Fruit fly (Drosophila melanogaster) ovary, adult (tissue): ENCODE results near the gene CG42449.
A peak's percentile ranks its signal among the peaks of the same experiment; 100 is the strongest.

ENCODE experiments used
- CG17801 ChIP-seq: fragments of 200-800 bp; optimal IDR thresholded peaks from 2 replicates; lab custom pipeline; 2019; ENCODE audit warnings: missing biosample characterization, mild to moderate bottlenecking, missing genetic modification characterization, moderate library complexity; ENCODE audit not compliant: partially characterized antibody

CG42449 gene

DNA sequence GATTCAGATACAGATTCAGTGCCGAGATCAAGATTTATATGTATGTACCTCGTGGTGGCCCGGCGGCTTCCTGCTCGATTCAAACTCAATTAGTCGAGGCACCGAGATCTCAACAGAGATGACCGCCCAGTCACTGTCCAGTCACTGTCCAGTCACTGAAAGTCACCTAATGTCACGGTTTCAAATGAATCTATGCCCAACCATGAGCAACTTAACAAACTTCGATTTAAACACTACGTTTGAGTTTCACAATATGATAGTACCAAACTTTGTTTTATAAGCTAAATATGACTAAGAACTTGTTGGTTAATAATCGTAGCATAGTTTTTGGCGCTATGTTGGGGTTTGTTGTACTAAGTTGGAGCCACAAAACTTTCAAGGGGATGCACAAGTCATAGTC, 22.1 kb downstream of the CG42449 start:
- no peak for TF ChIP-seq CG17801

DNA sequence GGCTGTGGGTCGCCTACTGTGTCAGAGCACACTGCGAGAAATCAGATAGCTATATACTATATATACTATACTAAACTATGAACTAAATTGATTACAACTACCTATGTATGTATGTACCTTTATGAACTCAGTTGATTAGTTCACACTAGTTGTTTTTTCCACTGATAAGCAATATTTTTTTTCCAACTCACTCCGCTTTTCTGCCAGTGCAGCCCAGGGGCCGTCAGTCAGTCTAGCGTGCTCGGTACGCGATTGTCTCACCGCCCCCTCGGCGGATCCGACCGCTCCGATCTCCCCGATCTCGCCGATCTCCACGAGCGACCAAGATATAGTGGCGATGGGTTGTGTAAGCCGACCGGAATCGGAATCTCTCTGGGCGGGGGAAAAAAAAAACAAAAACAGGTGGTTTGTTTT, 22.9 kb downstream of the CG42449 start:
- no peak for TF ChIP-seq CG17801

DNA sequence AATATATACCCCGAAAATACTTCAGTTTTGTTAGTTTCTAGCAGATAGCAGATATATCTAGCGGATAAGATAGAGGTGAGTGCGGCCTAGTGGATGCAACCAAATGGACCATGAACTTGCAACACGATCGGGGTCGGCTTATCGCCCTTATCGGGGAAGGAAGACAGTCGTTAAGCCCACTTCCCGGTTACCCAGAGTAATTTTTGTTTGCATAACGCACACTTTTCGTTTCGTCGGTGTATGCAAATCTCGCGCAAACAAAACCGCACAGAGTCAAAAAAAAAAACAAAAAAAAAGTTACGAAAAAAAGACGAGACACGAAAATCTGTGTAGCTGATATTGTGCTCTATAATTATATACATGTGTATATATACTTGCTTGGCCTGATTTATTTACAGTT, 29.9 kb downstream of the CG42449 start:
- TF ChIP-seq CG17801, result no peak

DNA sequence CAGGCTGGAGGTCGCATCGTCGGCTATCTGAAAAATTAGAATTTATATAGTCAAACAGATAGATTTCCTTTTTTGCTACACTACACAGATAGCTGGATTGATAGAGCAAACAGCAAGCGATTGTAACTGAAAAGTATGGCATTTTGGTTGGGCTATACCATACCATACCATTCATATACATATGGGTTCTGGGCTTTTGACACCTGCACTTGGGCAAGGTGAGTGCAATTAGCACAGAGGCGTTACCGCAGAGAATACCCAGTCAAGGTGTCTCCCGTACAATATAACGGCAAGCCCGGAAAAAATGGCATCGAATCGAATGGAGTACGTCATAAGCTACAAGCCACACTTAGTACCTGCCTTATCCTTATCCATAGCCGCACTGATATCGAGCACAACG, 31.7 kb downstream of the CG42449 start:
- no peak for TF ChIP-seq CG17801

DNA sequence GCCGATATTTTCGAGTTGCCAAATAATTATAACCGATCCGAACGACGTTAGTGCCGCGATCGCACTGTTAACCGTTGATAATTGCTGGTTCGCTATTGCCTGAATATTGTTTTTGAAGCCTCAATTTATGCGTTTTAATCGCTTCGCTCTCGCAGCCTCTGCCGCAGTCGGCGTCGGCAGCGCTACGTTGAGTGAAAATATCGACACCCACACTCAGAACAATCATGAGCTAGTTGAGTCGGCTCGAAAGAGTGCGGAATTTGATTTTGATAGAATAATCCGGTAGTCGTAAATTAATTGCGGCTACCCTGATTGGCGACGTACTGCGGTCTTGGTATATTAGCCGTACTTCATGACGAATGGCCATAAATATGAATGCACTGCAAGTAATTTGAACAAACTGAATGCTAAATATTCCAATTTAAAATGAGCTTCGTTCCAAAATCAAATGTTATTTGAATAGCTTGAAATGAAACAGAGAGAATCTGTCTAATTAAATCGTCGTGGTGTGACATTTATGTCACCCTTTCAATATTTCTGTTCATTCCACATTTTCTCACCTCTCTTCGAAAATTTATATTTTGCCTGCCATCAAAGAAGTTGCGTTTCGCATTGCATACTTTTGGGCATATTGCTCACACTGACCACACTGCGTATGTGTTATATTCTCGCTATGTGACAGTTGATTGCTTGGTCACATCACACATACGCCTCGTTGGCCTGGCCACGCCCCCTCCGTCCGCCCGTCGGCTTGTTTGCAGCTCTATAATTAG, 32.6 kb downstream of the CG42449 start:
- no peak for TF ChIP-seq CG17801

DNA sequence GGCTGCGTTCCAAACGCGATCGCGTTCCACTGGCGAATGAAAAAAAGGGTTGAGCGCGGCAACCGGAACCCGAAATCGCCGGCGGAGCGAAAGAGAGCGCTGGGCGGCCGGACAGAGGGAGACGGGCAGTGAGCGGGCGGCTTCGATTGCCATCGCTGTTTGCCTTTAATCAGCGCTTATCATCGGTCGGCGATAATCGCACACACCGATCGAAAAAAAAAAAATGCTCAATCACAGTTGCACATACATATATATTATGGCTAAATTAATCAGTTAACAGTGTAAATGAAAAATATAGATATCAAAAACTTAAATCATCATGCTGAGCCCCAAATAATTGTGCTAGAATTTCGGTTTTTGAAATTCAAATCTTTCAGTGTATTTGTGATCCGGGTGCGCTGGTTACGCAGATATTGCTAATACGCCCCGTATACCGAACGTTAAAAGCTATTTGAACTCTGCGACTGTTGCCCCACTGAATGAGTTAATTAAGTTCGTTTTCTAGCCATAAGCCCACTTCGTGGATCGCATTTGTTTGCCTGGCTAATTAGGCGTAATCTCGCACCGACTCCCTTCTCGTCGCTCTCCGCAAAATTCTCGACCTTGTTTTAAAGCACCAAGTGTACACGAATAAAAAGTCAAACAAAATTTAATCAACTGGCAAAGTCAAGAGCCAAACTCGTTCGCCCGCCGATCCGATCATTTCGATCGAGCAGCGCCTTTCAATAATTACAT, 34.9 kb downstream of the CG42449 start, which contains the start of gene CG33080:
Gene CG33080 (minus strand): TSS at position 38 of the 735 bp plus-strand sequence.
- no peak for TF ChIP-seq CG17801

DNA sequence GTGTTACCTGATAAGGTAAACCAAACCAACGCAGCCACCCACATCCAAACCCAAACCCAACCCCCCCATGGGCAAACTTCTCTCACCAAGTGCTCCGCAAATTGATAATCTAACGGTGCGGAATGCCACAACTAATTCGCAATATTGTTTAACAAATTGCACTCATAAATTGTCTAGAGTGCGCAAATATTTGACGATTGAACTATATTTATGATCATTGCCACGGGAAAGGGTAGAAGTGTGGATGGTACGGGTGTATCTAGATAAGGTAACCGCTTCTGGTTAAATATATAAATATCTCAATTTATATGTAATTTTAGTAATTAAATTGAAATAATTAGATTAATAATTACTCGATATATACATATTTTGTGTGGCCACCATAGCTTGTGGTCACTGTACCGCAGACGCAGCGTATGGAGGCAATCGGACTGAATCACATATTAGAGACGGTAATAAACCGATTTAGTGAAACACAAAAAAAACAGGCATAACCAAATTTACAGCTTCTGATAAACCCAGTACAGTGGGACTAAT, 35.5 kb downstream of the CG42449 start:
- peak; percentile 72 for TF ChIP-seq CG17801

DNA sequence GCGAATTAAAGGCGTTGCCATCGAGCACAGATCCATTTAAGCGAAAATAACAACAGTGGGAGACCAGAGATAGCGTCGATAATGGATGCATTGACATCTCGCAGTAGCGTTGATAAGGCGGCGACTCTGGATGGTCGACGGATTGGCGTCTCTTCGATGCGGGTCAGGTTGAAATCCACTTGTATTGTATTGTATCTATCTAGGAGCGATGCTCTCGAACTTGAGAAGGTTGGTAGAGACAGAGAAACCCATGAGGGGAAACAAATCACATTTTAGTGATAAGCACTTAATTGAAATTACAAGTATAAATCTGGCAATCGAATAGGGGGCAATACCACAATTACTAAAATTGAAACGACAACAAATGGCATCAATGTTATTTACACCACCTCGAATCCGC, 40.5 kb downstream of the CG42449 start:
- no peak for TF ChIP-seq CG17801

DNA sequence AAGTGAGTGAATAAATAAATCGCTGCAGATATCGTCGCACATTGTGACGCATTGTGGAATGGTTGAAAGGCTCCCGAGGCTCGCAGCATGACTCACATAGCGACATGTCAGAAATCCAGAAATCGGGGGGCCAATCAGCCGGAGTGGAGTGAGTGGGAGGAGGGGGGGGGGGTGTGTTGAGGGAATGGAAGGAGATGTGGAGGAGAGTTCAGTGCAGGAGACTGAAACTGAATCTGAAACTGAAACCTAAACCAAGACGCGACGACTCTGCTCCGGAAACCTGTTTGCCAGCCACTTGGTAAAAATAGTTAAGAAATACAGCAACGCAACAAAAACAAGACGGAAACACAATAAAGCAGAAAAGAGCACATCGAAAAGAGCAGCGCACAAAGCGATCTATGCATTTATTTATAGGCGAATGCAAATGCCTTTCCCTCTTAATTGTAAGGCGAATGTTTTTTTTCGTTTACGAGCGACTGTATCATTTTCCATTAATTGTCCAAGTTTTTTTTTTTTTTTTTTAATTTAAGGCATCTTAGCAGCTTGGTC, 41.2 kb downstream of the CG42449 start:
- no peak for TF ChIP-seq CG17801

DNA sequence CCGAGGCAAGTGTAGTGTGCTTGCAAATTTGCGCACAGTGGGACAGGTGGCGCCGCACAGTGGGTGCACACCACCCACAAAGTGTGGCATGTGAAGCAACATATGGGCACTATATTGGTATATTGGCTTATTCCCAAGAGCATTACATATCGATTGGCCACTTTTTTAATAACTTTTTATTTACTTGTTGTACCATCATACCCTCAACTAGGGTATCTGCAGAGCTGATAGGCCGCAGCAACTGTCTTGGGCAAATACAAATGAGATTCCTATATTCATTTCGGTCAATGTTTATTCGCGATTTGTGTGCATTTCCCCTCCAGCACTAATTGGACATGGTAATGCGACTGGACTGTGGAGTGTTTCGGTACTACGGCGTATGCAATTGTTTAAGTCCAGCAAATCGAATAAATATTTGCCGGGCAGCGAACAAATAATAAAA, 41.7 kb downstream of the CG42449 start:
- TF ChIP-seq CG17801, result no peak

DNA sequence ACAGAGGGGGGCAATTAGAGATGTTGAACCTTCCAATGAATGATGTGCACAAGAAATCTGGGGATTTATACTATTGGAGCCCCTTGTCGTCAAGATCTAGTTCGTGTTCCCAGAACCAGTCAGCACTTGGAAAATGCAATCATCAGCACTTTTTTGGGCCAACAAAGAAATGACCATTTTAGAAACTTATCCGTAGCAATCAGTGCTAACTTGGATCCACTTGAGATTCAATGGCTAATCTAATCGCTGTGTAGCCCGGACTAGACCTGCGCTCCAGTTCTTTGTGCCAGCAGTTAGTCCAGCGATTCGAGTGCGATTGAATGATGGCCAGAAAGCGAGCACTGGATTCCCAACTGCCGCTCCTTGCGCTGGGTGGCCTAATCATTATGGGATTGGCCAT, 49.4 kb downstream of the CG42449 start, which contains the start of gene CG15773:
Gene CG15773 (plus strand): TSS at position 301 of the 400 bp plus-strand sequence.
- no peak for TF ChIP-seq CG17801
